Worm (Caenorhabditis elegans): ENCODE measurements around the gene srw-17.
"Not testable (repeated sequence)": the region's sequence is repeated elsewhere in the genome, so short reads cannot be mapped to it uniquely, and the experiment has no call there.

Gene srw-17

ce11 chrV:15252082-15252481 lies 24.7 kb downstream of the srw-17 start, which contains the start of gene srbc-76:
TSS of gene srbc-76 (plus strand) at chrV:15252382.
- TF ChIP-seq him-1 (tag; optimal IDR thresholded peaks at IDR 0.05) (no peak), dao-5 (tag; optimal IDR thresholded peaks at IDR 0.05) (no peak), W03F9.2 (tag; optimal IDR thresholded peaks at IDR 0.05) (no peak)

- not testable (repeated sequence) for TF ChIP-seq W03F9.2, dao-5, him-1 (tag; optimal IDR thresholded peaks at IDR 0.05)
Observed at ce11 chrV:15250304-15250703, 26.5 kb downstream of the srw-17 start, which contains the start of gene srd-28. TSS of gene srd-28 (plus strand) at chrV:15250604.

ce11 chrV:15244456-15244855 lies 32.4 kb downstream of the srw-17 start, which contains the start of gene kin-30:
TSS of gene kin-30 (plus strand) at chrV:15244756.
- TF ChIP-seq dao-5 (tag; optimal IDR thresholded peaks at IDR 0.05) (no peak), W03F9.2 (tag; optimal IDR thresholded peaks at IDR 0.05) (no peak), him-1 (tag; optimal IDR thresholded peaks at IDR 0.05) (no peak)

ce11 chrV:15241259-15241658 lies 35.6 kb downstream of the srw-17 start, which contains the start of gene chil-12:
TSS of gene chil-12 (plus strand) at chrV:15241559.
- TF ChIP-seq W03F9.2 (tag; optimal IDR thresholded peaks at IDR 0.05) (no peak), him-1 (tag; optimal IDR thresholded peaks at IDR 0.05) (no peak), dao-5 (tag; optimal IDR thresholded peaks at IDR 0.05) (no peak)

ce11 chrV:15240215-15240614 lies 36.6 kb downstream of the srw-17 start, which contains the start of gene srw-11:
TSS of gene srw-11 (minus strand) at chrV:15240315.
- no peak for TF ChIP-seq him-1 (tag; optimal IDR thresholded peaks at IDR 0.05)
- no peak for TF ChIP-seq dao-5 (tag; optimal IDR thresholded peaks at IDR 0.05)
- TF ChIP-seq W03F9.2 (tag; optimal IDR thresholded peaks at IDR 0.05) = no peak

ce11 chrV:15238552-15238951 lies 38.3 kb downstream of the srw-17 start, which contains the start of gene srw-12:
TSS of gene srw-12 (minus strand) at chrV:15238652.
- TF ChIP-seq him-1 (tag; optimal IDR thresholded peaks at IDR 0.05) = no peak
- no peak for TF ChIP-seq dao-5 (tag; optimal IDR thresholded peaks at IDR 0.05)
- TF ChIP-seq W03F9.2 (tag; optimal IDR thresholded peaks at IDR 0.05) = no peak

- TF ChIP-seq dao-5 (tag; optimal IDR thresholded peaks at IDR 0.05) = no peak
- TF ChIP-seq W03F9.2 (tag; optimal IDR thresholded peaks at IDR 0.05) = no peak
- no peak for TF ChIP-seq him-1 (tag; optimal IDR thresholded peaks at IDR 0.05)
Observed at ce11 chrV:15235661-15236060, 41.2 kb downstream of the srw-17 start, which contains the start of gene nhr-164. TSS of gene nhr-164 (minus strand) at chrV:15235761.

- no peak for TF ChIP-seq dao-5 (tag; optimal IDR thresholded peaks at IDR 0.05)
- TF ChIP-seq him-1 (tag; optimal IDR thresholded peaks at IDR 0.05) = no peak
- no peak for TF ChIP-seq W03F9.2 (tag; optimal IDR thresholded peaks at IDR 0.05)
Observed at ce11 chrV:15232200-15232599, 44.6 kb downstream of the srw-17 start, which contains the start of gene srw-13. TSS of gene srw-13 (plus strand) at chrV:15232500.

ce11 chrV:15230243-15230642 lies 46.6 kb downstream of the srw-17 start, which contains the start of gene srw-15:
TSS of gene srw-15 (plus strand) at chrV:15230543.
- TF ChIP-seq dao-5 (tag; optimal IDR thresholded peaks at IDR 0.05) (no peak), him-1 (tag; optimal IDR thresholded peaks at IDR 0.05) (no peak)

- TF ChIP-seq dao-5 (tag; optimal IDR thresholded peaks at IDR 0.05) (no peak), W03F9.2 (tag; optimal IDR thresholded peaks at IDR 0.05) (no peak), him-1 (tag; optimal IDR thresholded peaks at IDR 0.05) (no peak)
Observed at ce11 chrV:15226206-15226605, 50.6 kb downstream of the srw-17 start.

ce11 chrV:15225650-15226049 lies 51.2 kb downstream of the srw-17 start, which contains the start of gene srw-14:
TSS of gene srw-14 (plus strand) at chrV:15225950.
- TF ChIP-seq W03F9.2 (tag; optimal IDR thresholded peaks at IDR 0.05) (no peak), dao-5 (tag; optimal IDR thresholded peaks at IDR 0.05) (no peak), him-1 (tag; optimal IDR thresholded peaks at IDR 0.05) (no peak)

All from whole organism, L4/young adult.